Worm (Caenorhabditis elegans): ENCODE data around the gene F52H2.15.

The F52H2.15 gene

ce11 chrX:2590023-2590422 lies 24.9 kb downstream of the F52H2.15 start:
- TF ChIP-seq hlh-15 (tag; optimal IDR thresholded peaks at IDR 0.05), result no peak
- no peak for TF ChIP-seq mec-3 (tag; optimal IDR thresholded peaks at IDR 0.05; ENCODE audit: borderline replicate concordance)
- TF ChIP-seq nfya-1 (tag; optimal IDR thresholded peaks at IDR 0.05), result no peak
- TF ChIP-seq Y22D7AL.16 (tag; optimal IDR thresholded peaks at IDR 0.05), result no peak
- no peak for TF ChIP-seq sox-4 (tag; optimal IDR thresholded peaks at IDR 0.05)

- no peak for TF ChIP-seq elt-4 (tag; optimal IDR thresholded peaks at IDR 0.05)
- no peak for TF ChIP-seq Y22D7AL.16 (tag; optimal IDR thresholded peaks at IDR 0.05)
- TF ChIP-seq ref-2 (tag; optimal IDR thresholded peaks at IDR 0.05), result no peak
- TF ChIP-seq ceh-14 (tag; optimal IDR thresholded peaks at IDR 0.05), result no peak
- TF ChIP-seq ztf-16 (tag; optimal IDR thresholded peaks at IDR 0.05), result no peak
- no peak for TF ChIP-seq hlh-13 (GFP tag; optimal IDR thresholded peaks at IDR 0.05)
- TF ChIP-seq C38D4.7 (GFP tag; optimal IDR thresholded peaks at IDR 0.05), result no peak
- no peak for TF ChIP-seq ceh-30 (tag; optimal IDR thresholded peaks at IDR 0.05)
- no peak for TF ChIP-seq pat-9 (tag; optimal IDR thresholded peaks at IDR 0.05)
- no peak for TF ChIP-seq rnt-1 (tag; optimal IDR thresholded peaks at IDR 0.05)
- no peak for TF ChIP-seq madf-2 (tag; optimal IDR thresholded peaks at IDR 0.05)
- TF ChIP-seq che-1 (tag; optimal IDR thresholded peaks at IDR 0.05), result no peak
- TF ChIP-seq gmeb-2 (tag; optimal IDR thresholded peaks at IDR 0.05), result no peak
- TF ChIP-seq F13H6.1 (tag; optimal IDR thresholded peaks at IDR 0.05), result no peak
- TF ChIP-seq nhr-11 (tag; optimal IDR thresholded peaks at IDR 0.05), result no peak
- TF ChIP-seq dve-1 (tag; optimal IDR thresholded peaks at IDR 0.05), result no peak
- TF ChIP-seq ceh-19 (GFP tag; optimal IDR thresholded peaks at IDR 0.05), result no peak
Measured at ce11 chrX:2590777-2591176, 25.6 kb downstream of the F52H2.15 start.

DNA sequence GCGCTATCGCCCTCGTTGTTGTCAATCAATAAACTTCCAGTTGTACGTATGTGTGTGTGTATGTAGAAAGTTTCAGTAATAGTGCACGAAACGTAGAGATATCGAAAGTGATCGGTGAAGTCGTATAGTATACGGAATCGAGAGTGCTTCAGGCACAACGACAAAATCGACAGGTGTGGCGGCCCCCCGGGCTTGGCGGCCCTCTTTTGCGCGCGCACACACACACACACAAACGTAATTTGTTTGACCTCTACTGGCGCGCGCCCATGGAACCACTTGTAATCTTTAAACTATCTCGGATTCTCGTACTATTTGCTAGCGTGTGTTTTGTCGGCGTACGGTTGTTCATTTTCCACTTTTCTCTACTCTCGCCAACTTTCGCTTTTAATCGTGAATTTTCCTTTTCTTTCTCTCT lies 26.4 kb downstream of the F52H2.15 start:
- TF ChIP-seq nfya-1 (tag; optimal IDR thresholded peaks at IDR 0.05), result peak; percentile 8
- TF ChIP-seq pha-2 (tag; optimal IDR thresholded peaks at IDR 0.05), result no peak
- peak; percentile 58 for TF ChIP-seq ceh-31 (tag; optimal IDR thresholded peaks at IDR 0.05)
- TF ChIP-seq tbx-2 (tag; optimal IDR thresholded peaks at IDR 0.05), result peak; percentile 58
- no peak for TF ChIP-seq ztf-16 (tag; optimal IDR thresholded peaks at IDR 0.05)
- TF ChIP-seq F13H6.1 (tag; optimal IDR thresholded peaks at IDR 0.05), result peak; percentile 13
- no peak for TF ChIP-seq pqm-1 (tag; optimal IDR thresholded peaks at IDR 0.05)
- peak; percentile 74 for TF ChIP-seq ceh-18 (tag; optimal IDR thresholded peaks at IDR 0.05)
- TF ChIP-seq npax-4 (tag; optimal IDR thresholded peaks at IDR 0.05), result no peak
- no peak for TF ChIP-seq ttx-3 (tag; optimal IDR thresholded peaks at IDR 0.05)
- TF ChIP-seq C08G9.2 (tag; optimal IDR thresholded peaks at IDR 0.05), result no peak
- peak; percentile 10 for TF ChIP-seq ceh-2 (tag; optimal IDR thresholded peaks at IDR 0.05)
- peak; percentile 54 for TF ChIP-seq ref-2 (tag; optimal IDR thresholded peaks at IDR 0.05)
- peak; percentile 11 for TF ChIP-seq ets-4 (tag; optimal IDR thresholded peaks at IDR 0.05)

DNA sequence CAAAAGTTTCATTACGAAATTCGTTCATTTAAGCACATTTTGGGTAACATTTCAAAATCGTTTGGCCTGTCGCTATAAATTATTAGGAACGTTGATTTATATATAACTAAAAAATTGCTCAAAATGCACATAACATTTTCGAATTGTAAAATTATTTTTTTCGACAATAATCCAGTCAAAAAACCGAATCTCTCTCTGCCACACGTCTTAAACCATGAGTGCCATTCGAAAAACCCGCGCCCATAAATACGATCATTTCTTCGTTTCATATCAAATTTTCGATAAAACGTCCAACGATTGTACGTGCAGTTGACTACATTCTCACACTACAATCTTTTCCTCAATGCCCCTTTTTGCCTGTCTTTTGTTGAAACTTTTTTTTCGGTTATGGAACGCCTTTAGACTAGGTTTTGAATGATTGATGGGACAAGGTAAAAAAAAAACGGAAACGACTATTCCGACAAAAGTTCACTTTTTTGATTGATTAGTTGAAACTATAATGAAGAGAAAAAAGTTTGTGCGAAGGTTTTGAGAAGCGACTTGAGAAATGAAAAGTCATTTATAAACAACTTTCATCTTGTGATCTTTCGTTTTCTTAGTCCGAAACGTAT lies 27.6 kb downstream of the F52H2.15 start:
- TF ChIP-seq ahr-1 (tag; optimal IDR thresholded peaks at IDR 0.05), result no peak
- no peak for TF ChIP-seq sox-4 (tag; optimal IDR thresholded peaks at IDR 0.05)
- no peak for TF ChIP-seq hlh-15 (tag; optimal IDR thresholded peaks at IDR 0.05)
- TF ChIP-seq ref-2 (tag; optimal IDR thresholded peaks at IDR 0.05), result no peak
- TF ChIP-seq ceh-18 (tag; optimal IDR thresholded peaks at IDR 0.05), result no peak
- TF ChIP-seq hlh-30 (tag; optimal IDR thresholded peaks at IDR 0.05; ENCODE audit: insufficient read depth), result no peak
- TF ChIP-seq K09A11.1 (tag; optimal IDR thresholded peaks at IDR 0.05; ENCODE audit: insufficient read depth), result no peak
- no peak for TF ChIP-seq ceh-9 (tag; optimal IDR thresholded peaks at IDR 0.05)
- no peak for TF ChIP-seq ets-4 (tag; optimal IDR thresholded peaks at IDR 0.05)
- no peak for TF ChIP-seq ceh-30 (tag; optimal IDR thresholded peaks at IDR 0.05)
- TF ChIP-seq eyg-1 (tag; optimal IDR thresholded peaks at IDR 0.05), result no peak
- no peak for TF ChIP-seq unc-3 (GFP tag; conservative IDR thresholded peaks at IDR 0.05)
- no peak for TF ChIP-seq unc-3 (tag; optimal IDR thresholded peaks at IDR 0.05)
- no peak for TF ChIP-seq sdc-2 (tag; optimal IDR thresholded peaks at IDR 0.05)
- TF ChIP-seq tbx-7 (tag; optimal IDR thresholded peaks at IDR 0.05), result no peak
- no peak for TF ChIP-seq ceh-6 (GFP tag; optimal IDR thresholded peaks at IDR 0.05)
